Fruit fly (Drosophila melanogaster) S2 (cell line): ENCODE data around the gene GATAd.

Experiments
- CG8478 ChIP-seq: fragments of >200 bp; optimal IDR thresholded peaks from 2 replicates; lab custom pipeline; 2018
- CTCF ChIP-seq, 2 experiments: fragments of >200 bp; optimal IDR thresholded peaks; 2 replicates each; lab custom pipeline; 2018

Gene GATAd

DNA sequence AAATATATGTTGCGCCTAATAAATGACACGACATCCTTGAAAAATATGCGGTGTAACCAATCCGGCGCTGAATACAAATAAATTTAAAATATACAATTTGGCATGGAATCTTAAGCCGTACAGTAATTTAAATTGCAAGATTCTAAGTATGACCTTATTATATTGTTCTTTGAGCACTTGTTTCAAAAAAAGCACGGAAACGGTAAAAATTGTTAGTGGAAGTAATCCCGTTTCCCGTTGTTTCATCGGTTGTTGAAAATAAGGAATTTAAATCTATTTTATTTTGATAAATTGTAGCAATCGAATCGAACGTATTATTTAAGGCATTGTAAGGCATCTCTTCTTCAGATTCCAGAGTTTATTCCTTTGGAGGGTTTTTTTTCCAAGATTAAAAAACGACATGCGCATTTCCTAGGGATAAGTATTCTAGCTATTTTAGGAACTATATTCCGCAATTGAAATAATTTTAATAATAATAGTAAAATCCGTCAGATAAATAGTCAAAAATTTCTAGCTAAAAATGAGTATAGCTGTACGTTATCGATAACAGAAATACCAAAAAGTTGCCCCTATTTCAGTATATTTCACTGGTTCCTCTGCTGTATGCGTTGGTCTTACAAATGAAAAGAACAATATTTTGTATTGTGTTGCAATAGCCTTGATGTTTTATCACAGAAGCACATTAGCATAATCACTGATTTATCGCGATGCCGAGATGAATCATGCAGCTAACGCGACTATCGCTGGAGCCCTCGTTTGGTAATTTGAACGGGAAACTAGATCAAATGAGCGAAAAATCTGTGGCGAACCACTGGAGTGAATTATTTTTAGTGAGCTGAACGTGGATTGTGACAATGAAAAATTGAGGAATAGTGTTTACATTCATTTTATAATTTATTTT is at the start of gene GATAd:
Gene GATAd, plus strand, starts transcription at position 644 of the 901 bp plus-strand sequence.
- TF ChIP-seq CTCF (optimal IDR thresholded peaks at IDR 0.05; lab: Kevin White, UChicago): peak in 1 of 2 experiments; percentile 1
- TF ChIP-seq CG8478 (lab: Kevin White, UChicago): no peak

DNA sequence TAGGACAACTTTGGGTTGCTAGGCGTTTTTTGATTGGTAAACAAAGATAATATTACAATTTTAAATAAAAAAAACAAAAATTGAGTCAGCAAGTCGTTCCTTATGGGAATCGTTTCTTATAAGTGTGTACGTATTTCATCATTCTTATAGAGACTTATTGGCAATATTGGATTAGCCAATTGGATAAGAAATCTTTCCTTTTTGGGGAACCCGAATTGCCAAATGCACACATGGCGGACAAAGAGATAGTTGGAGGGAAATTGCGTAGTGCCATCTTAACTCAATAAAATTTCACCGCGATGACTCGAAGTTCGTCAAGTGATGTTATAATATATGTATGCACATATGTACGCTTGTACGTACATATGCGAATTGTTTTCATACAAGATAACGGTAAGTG is 42.3 kb upstream of the GATAd start:
- no peak for TF ChIP-seq CG8478 (lab: Kevin White, UChicago)
- TF ChIP-seq CTCF (optimal IDR thresholded peaks at IDR 0.05; lab: Kevin White, UChicago): no peak

DNA sequence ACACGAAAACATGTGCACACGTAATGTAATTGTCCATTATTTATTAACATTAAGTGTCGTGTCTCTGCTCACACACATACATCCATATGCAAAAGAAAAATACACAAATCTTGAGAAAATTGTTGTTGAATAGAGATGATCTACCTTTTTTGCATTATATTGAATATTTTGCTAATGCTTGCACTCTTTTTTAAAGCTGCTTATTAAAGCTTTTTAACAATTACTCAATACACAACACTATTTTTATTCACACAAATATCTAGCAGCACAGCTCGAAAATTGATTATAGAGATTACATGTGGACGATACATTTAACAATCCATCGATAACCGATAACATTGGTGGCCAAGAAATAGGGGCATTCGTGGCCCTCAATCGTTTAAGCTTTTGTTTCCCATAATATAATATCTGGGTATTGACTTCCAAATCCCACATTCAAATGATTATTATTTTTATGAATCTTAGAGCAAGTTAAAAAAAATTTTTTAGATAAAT is 41.4 kb upstream of the GATAd start, which contains the start of gene Ufd4:
Gene Ufd4, minus strand, starts transcription at position 300 of the 495 bp plus-strand sequence.
- TF ChIP-seq CTCF (optimal IDR thresholded peaks at IDR 0.05; lab: Kevin White, UChicago) (no peak), CG8478 (lab: Kevin White, UChicago) (no peak)

DNA sequence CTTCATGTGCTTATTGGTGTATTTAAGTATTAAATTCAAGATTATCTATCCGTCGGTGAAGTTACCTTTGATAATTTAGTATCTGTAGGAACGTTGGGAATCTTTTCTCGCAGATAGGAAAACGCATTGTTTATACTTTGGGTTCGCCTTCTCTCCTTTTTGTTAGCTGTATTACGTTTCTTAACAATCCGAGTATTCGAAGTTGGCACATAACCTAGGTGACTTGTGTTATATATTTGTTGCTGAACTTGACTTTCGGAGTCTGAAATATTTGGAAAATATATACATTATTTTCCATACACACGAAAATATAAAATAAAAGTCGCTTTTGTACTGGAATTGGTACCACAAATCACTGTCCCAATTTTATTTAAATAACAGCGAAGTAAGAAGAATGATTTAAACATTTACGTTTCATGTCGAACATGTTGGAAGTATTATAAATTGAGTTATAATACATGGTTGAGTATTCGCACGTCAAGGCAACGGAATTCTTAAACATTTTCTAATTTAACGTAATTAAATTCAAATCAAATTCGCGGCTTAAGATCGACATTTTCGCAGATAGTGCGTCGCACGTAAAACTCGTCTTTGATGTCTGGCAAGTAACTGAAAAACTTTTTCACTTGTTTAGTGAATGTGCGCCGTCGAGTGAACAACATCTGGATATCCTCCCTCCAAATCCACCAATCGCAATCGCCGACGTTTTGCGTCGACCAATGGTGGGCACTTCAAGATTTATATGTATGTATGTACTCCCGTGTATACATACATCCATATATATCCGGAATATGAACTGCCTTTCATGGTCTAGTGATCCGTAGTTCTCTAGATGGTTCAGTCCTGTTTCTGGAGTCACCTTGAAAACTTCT is 38.5 kb upstream of the GATAd start, which contains the start of gene Hand:
Gene Hand, minus strand, starts transcription at position 588 of the 872 bp plus-strand sequence.
- TF ChIP-seq CTCF (optimal IDR thresholded peaks at IDR 0.05; lab: Kevin White, UChicago) (no peak), CG8478 (lab: Kevin White, UChicago) (no peak)

DNA sequence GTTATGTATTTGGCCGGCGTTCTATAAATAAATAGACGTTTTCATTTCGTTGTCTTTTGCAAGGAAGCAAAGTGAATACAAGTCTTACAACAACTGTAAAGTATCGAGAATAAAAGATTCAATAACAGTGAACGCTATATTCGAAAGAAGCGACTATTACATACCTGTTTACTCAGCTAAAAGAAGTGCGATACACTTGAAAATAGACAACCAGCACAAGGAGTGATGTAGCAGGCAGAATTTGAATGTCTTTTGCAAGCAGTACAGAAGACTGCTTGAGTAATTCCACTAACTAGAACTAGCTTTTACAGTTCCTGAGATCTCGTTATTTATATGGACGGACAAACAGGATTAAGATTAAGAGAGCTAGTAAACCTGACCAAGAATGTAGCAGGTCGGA is 35.2 kb upstream of the GATAd start:
- TF ChIP-seq CTCF (optimal IDR thresholded peaks at IDR 0.05; lab: Kevin White, UChicago) (peak; percentile 19 to 40), CG8478 (lab: Kevin White, UChicago) (no peak)

DNA sequence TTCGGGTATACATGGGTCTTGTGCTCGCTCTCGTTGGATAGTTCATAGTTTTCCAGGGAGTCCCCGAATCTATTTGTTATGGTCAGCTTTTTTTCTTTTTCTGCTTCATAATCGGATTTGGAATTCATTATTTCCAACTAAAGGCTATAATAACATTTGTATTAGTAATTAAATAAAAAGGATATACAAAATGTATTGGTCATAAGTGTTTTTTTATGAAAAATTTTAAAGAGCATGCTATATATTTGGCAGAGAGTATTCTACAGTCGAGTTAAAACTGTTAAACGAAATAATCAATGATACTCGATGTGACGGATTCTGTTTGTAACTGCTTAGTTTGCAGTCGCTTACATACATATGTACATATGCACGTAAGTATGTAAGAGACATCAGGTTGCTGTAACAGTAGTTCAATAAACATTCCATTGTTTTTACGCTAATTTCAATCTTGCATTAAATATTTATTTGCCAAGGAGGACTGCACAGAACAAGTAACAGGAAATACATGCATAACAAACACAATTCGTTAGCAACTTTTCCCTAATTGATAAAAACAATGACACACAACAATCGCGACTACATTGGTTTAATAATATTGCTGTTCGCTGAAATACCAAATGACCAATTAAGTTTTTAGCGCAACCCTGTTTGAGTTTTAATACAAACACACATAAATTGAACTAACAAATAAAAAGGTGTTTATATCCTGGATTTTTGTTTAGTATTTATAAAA is 34.3 kb upstream of the GATAd start:
- TF ChIP-seq CTCF (optimal IDR thresholded peaks at IDR 0.05; lab: Kevin White, UChicago) (no peak), CG8478 (lab: Kevin White, UChicago) (no peak)

DNA sequence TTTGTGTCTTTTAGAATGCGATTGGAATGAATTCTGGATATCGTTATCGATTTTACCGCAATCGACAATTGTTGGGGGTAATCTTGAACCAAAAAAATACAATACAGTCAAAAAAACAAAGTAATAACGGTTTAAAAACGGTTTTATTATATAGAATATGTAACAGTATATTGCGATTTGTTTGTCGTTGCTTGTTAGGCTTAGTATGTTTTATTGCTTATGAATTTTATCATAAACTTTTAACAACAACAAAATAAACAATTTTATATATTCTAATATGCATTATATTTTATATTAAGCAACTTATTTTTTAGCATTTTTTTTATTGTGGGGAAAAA is 33.8 kb upstream of the GATAd start, which contains the start of gene CYLD:
Gene CYLD, minus strand, starts transcription at position 38 of the 338 bp plus-strand sequence.
- TF ChIP-seq CG8478 (lab: Kevin White, UChicago) (no peak), CTCF (optimal IDR thresholded peaks at IDR 0.05; lab: Kevin White, UChicago) (no peak)

DNA sequence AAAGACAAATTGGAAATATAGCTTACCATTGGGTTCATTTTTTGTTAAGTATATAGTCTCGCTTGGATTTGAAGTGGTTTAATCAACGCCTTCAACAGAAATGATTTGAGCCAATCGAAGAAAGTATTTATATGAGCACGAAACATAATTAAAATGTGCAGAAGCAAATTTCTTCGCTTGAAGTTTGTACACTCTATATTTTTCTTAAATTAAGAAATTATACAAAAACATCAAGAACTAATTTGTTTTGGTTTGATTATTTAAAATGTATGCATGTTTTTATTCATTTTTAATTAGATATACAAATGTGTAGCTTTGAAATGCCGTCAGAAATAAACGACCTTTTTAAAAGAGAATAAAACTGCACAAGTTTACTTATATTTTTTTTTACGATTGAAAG is 31.6 kb upstream of the GATAd start, which contains the start of gene CG13138:
Gene CG13138, minus strand, starts transcription at position 101 of the 400 bp plus-strand sequence.
- no peak for TF ChIP-seq CTCF (optimal IDR thresholded peaks at IDR 0.05; lab: Kevin White, UChicago)
- no peak for TF ChIP-seq CG8478 (lab: Kevin White, UChicago)

DNA sequence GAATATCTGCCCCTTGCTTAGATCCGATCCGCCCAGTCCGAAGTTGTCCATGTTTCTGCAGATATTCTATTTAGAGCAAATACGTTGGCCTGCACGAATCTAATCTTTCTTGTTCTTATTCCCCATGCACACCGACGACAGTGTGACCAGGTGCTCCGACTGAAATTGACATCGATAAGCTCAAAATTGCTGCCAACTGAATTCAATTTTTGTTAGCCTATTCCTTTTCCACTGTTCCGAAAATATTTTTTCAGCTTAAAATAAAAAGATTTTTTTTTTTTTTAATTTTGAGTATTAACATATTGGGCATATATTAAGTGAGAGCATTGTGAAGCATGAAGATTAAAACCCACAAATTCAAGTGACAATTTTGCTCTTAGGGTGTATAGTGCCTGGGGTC is 29.7 kb upstream of the GATAd start, which contains the start of gene nmd:
Gene nmd, minus strand, starts transcription at position 162 of the 400 bp plus-strand sequence.
- TF ChIP-seq CTCF (optimal IDR thresholded peaks at IDR 0.05; lab: Kevin White, UChicago): peak in 1 of 2 experiments; percentile 48
- no peak for TF ChIP-seq CG8478 (lab: Kevin White, UChicago)

DNA sequence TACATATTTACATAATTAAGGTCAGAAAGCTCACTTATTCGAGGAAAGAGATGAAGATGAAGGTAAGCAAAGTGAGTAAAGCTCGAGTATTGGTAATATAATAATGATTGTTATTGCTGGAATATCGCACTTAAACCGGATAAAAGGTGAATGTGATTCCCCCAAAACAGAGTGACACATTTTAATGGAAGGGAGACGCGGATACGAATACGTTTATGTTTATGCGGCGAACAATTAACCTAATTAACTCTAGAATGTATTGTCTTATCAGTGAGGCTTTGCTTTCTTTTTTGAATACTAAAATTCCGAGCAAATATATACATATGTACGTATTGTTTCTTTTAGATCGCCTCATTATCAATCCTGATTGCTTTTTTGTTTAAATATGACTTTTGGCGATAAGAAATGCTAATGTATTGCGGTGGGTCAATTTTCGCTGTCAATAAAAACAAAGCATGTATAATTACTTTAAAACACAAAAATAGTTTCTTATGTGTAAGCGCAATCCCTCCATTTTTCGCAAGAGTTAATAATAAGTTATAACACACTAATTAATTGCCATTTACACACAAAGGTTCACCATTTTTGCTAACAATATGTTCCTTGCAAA is 27.9 kb upstream of the GATAd start:
- TF ChIP-seq CG8478 (lab: Kevin White, UChicago) (no peak), CTCF (optimal IDR thresholded peaks at IDR 0.05; lab: Kevin White, UChicago) (no peak)

DNA sequence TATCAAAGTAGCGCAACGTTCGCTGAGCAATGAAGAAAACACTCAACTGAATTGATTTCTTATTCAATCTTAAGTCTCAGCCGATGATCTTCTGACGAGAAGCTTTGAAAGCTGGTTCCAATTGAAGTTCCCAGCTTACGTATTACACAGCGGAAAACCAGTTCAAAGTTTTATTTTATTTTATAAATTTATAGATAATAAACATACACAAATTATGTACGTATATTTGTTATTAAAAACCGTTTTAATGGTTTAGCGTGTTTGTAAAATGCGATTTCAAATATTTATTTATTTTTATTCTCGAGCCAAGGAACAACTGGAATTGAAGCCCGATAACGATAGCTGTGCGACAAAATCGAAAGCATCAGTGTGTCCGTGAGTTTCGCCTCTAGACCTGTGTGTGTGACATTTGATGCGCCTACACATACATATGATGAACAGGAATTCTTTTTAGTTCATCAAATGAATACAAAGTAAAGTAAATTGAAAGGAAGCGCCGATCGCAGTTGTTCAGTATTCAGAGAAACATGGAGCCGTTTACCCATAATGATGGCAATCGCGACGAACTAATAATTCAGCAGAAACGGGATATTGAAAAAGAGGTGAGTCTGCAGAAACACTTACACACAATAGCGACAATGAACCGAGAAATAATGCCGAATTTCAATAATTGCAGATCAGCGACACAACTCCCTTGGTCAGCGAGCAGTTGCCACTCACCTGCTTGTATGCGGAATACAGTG is 26.8 kb upstream of the GATAd start, which contains the start of the genes CG5390 and CG4968:
Gene CG5390, minus strand, starts transcription at position 77 of the 743 bp plus-strand sequence.
Gene CG4968, plus strand, starts transcription at position 405 of the 743 bp plus-strand sequence.
- TF ChIP-seq CTCF (optimal IDR thresholded peaks at IDR 0.05; lab: Kevin White, UChicago): no peak
- TF ChIP-seq CG8478 (lab: Kevin White, UChicago): no peak

DNA sequence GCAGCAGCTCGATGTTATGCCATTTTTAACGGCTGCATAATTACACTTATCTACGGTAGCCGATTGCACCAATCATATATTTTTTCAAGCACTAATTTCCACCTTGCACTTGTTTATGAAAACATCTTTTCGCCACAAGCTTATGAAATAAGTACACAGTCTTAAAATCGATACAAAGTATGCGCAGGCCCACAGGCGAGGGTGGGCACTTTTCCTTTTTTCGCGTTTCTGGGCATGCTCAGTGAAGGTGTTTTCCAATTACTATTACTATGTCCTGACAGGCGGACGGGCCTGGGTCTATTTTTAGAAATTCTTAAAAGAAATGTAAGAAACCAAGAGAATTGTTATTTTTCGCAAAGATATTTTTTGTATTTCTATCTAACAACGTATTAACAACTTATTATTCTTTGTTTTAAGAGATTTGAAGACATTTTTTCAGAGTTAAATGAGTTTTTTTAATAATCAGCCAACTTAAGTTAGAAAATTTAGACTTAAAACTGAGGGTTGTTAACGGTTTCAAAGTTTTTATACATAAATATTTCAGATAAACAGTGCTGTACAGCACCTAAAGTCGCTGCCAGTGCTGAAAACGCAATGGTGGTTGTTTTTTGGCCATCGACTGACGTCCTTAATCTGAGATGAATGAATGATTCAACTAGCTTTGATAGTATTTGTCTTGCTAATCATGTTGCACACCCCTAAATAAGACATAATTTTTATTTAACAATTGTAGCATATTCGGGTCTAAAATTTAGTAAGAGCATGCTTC is 22.7 kb upstream of the GATAd start, which contains the start of gene Cdk5alpha:
Gene Cdk5alpha, minus strand, starts transcription at position 343 of the 769 bp plus-strand sequence.
- no peak for TF ChIP-seq CG8478 (lab: Kevin White, UChicago)
- TF ChIP-seq CTCF (optimal IDR thresholded peaks at IDR 0.05; lab: Kevin White, UChicago): no peak
